Fruit fly (Drosophila melanogaster): ENCODE measurements around the gene Det.
A peak's percentile ranks its signal among the peaks of the same experiment; 100 is the strongest.

The Det gene

dm6 chr3R:17115668-17116067 lies 33.8 kb upstream of the Det start (continued):
- TF ChIP-seq Fer1 (GFP tag; optimal IDR thresholded peaks at IDR 0.05) (peak; percentile 58), CG10565 (GFP tag; optimal IDR thresholded peaks at IDR 0.05) (no peak), Dek (tag; optimal IDR thresholded peaks at IDR 0.05) (no peak), usp (GFP tag; optimal IDR thresholded peaks at IDR 0.05) (no peak), CG12071 (GFP tag; optimal IDR thresholded peaks at IDR 0.05) (no peak), CG13424 (tag; optimal IDR thresholded peaks at IDR 0.05) (peak; percentile 22), CG10321 (GFP tag; IDR thresholded peaks at IDR 0.05) (no peak), CG2678 (tag; optimal IDR thresholded peaks at IDR 0.05) (peak; percentile 64), CG6854 (GFP tag; optimal IDR thresholded peaks at IDR 0.05) (peak; percentile 31), NC2α (GFP tag; optimal IDR thresholded peaks at IDR 0.05) (no peak), CG4404 (GFP tag; IDR thresholded peaks at IDR 0.05) (no peak), fd64A (GFP tag; optimal IDR thresholded peaks at IDR 0.05) (no peak), Adf1 (GFP tag; IDR thresholded peaks at IDR 0.05) (no peak), HLHmδ (GFP tag; optimal IDR thresholded peaks at IDR 0.05) (no peak), Dbx (GFP tag; IDR thresholded peaks at IDR 0.05) (no peak), CG6791 (GFP tag; IDR thresholded peaks at IDR 0.05; ENCODE audit: partially characterized antibody) (no peak), knrl (GFP tag; IDR thresholded peaks at IDR 0.05; ENCODE audit: partially characterized antibody) (no peak), NfI (GFP tag; optimal IDR thresholded peaks at IDR 0.05) (no peak), Fer2 (tag; optimal IDR thresholded peaks at IDR 0.05) (no peak), CG15601 (tag; optimal IDR thresholded peaks at IDR 0.05) (peak; percentile 62), Lpt (GFP tag; optimal IDR thresholded peaks at IDR 0.05) (no peak), vnd (GFP tag; IDR thresholded peaks at IDR 0.05; ENCODE audit: partially characterized antibody) (no peak), Scr (GFP tag; IDR thresholded peaks at IDR 0.05; ENCODE audit: partially characterized antibody) (no peak), CG12299 (tag; optimal IDR thresholded peaks at IDR 0.05) (no peak), Fer3 (tag; optimal IDR thresholded peaks at IDR 0.05) (no peak), CG17186 (GFP tag; optimal IDR thresholded peaks at IDR 0.05) (no peak), CG7372 (GFP tag; IDR thresholded peaks at IDR 0.05) (no peak), pan (optimal IDR thresholded peaks at IDR 0.05) (no peak), pan (GFP tag; optimal IDR thresholded peaks at IDR 0.05 in 1 of 2, IDR thresholded peaks at IDR 0.05 in 1 of 2) (no peak), Hmr (GFP tag; optimal IDR thresholded peaks at IDR 0.05) (no peak), HmgD (GFP tag; optimal IDR thresholded peaks at IDR 0.05) (no peak), CG12942 (GFP tag; optimal IDR thresholded peaks at IDR 0.05) (no peak), Pdp1 (GFP tag; optimal IDR thresholded peaks at IDR 0.05) (no peak), jigr1 (GFP tag; IDR thresholded peaks at IDR 0.05) (no peak), CkIIα-i1 (GFP tag; IDR thresholded peaks at IDR 0.05) (no peak), dysf (GFP tag; IDR thresholded peaks at IDR 0.05) (no peak), H2.0 (GFP tag; IDR thresholded peaks at IDR 0.05) (no peak), hkb (optimal IDR thresholded peaks at IDR 0.05) (no peak), hkb (GFP tag; IDR thresholded peaks at IDR 0.05) (no peak), MESR4 (GFP tag; optimal IDR thresholded peaks at IDR 0.05) (no peak), Xrp1 (GFP tag; IDR thresholded peaks at IDR 0.05) (no peak), gcm (GFP tag; optimal IDR thresholded peaks at IDR 0.05) (peak; percentile 58), Bteb2 (GFP tag; optimal IDR thresholded peaks at IDR 0.05) (no peak), vvl (GFP tag; IDR thresholded peaks at IDR 0.05) (no peak), twi (tag; optimal IDR thresholded peaks at IDR 0.05) (no peak), BEAF-32 (GFP tag; optimal IDR thresholded peaks at IDR 0.05) (no peak), CG3847 (GFP tag; IDR thresholded peaks at IDR 0.05) (no peak), CG3726 (GFP tag; IDR thresholded peaks at IDR 0.05) (no peak), CG2712 (tag; optimal IDR thresholded peaks at IDR 0.05) (peak; percentile 40), gcm2 (GFP tag; optimal IDR thresholded peaks at IDR 0.05) (no peak), CG9727 (GFP tag; optimal IDR thresholded peaks at IDR 0.05) (peak; percentile 21), CG3838 (GFP tag; optimal IDR thresholded peaks at IDR 0.05) (no peak)

Measured in whole organism, embryonic.